Fruit fly (Drosophila melanogaster): Measurements from ENCODE around the gene Cad86C.

Gene Cad86C

dm6 chr3R:10784058-10784499, 42.8 kb upstream of the Cad86C start, which contains the start of the genes mRpL37 and Rbp1 (continued):
- TF ChIP-seq btn (GFP tag; optimal IDR thresholded peaks at IDR 0.05) (no peak), CG15514 (GFP tag; optimal IDR thresholded peaks at IDR 0.05) (peak; percentile 53), CG9817 (tag; optimal IDR thresholded peaks at IDR 0.05) (peak; percentile 87), CG2875 (GFP tag; optimal IDR thresholded peaks at IDR 0.05) (no peak), lola (GFP tag; optimal IDR thresholded peaks at IDR 0.05) (peak in 1 of 3 experiments; percentile 86), pita (GFP tag; optimal IDR thresholded peaks at IDR 0.05) (no peak), org-1 (GFP tag; optimal IDR thresholded peaks at IDR 0.05) (no peak), CG14860 (GFP tag; IDR thresholded peaks at IDR 0.05; ENCODE audit: partially characterized antibody) (peak; percentile 95), CG3838 (GFP tag; optimal IDR thresholded peaks at IDR 0.05) (peak; percentile 1), CG4730 (GFP tag; IDR thresholded peaks at IDR 0.05) (peak; percentile 69), CG10543 (GFP tag; optimal IDR thresholded peaks at IDR 0.05) (peak; percentile 59), gsb (GFP tag; IDR thresholded peaks at IDR 0.05) (no peak), CG15269 (tag; optimal IDR thresholded peaks at IDR 0.05) (no peak), Abd-B (GFP tag; optimal IDR thresholded peaks at IDR 0.05) (peak; percentile 93), yki (optimal IDR thresholded peaks at IDR 0.05) (peak; percentile 7), HLHmδ (GFP tag; optimal IDR thresholded peaks at IDR 0.05) (no peak), en (GFP tag; optimal IDR thresholded peaks at IDR 0.05) (no peak), cg (GFP tag; optimal IDR thresholded peaks at IDR 0.05) (no peak), CG3407 (GFP tag; optimal IDR thresholded peaks at IDR 0.05) (no peak), CTCF (GFP tag; optimal IDR thresholded peaks at IDR 0.05) (no peak), CG4707 (GFP tag; optimal IDR thresholded peaks at IDR 0.05) (no peak), YL-1 (GFP tag; optimal IDR thresholded peaks at IDR 0.05) (peak; percentile 76), Bdp1 (GFP tag; optimal IDR thresholded peaks at IDR 0.05) (peak; percentile 39), cato (GFP tag; optimal IDR thresholded peaks at IDR 0.05; ENCODE audit: borderline replicate concordance) (peak; percentile 68), Vsx1 (GFP tag; optimal IDR thresholded peaks at IDR 0.05) (no peak), CrebB (tag; optimal IDR thresholded peaks at IDR 0.05) (no peak), CG4424 (GFP tag; optimal IDR thresholded peaks at IDR 0.05) (peak; percentile 77), CG6765 (GFP tag; optimal IDR thresholded peaks at IDR 0.05) (peak; percentile 29), Drgx (GFP tag; IDR thresholded peaks at IDR 0.05) (no peak), oc (tag; optimal IDR thresholded peaks at IDR 0.05) (no peak), Fer3 (tag; optimal IDR thresholded peaks at IDR 0.05) (peak; percentile 67), BtbVII (GFP tag; optimal IDR thresholded peaks at IDR 0.05) (no peak), bcd (GFP tag; optimal IDR thresholded peaks at IDR 0.05) (peak; percentile 81), B-H2 (GFP tag; optimal IDR thresholded peaks at IDR 0.05) (peak; percentile 66), CG32532 (GFP tag; IDR thresholded peaks at IDR 0.05) (peak; percentile 85), Ssrp (tag; optimal IDR thresholded peaks at IDR 0.05) (peak; percentile 81), Spps (tag; optimal IDR thresholded peaks at IDR 0.05) (peak; percentile 43), zen2 (GFP tag; IDR thresholded peaks at IDR 0.05; ENCODE audit: partially characterized antibody) (peak; percentile 55; the same call in 1 of the 3 replicates), Blimp-1 (GFP tag; optimal IDR thresholded peaks at IDR 0.05) (no peak), cas (GFP tag; IDR thresholded peaks at IDR 0.05) (no peak), CG10654 (GFP tag; optimal IDR thresholded peaks at IDR 0.05) (peak; percentile 65), CG13775 (GFP tag; optimal IDR thresholded peaks at IDR 0.05) (peak; percentile 82), CG17359 (tag; optimal IDR thresholded peaks at IDR 0.05) (peak; percentile 50), ab (GFP tag; optimal IDR thresholded peaks at IDR 0.05) (no peak), Six4 (GFP tag; optimal IDR thresholded peaks at IDR 0.05) (peak; percentile 31), Sox100B (GFP tag; optimal IDR thresholded peaks at IDR 0.05) (peak; percentile 72), ac (GFP tag; optimal IDR thresholded peaks at IDR 0.05) (no peak), CG18619 (GFP tag; optimal IDR thresholded peaks at IDR 0.05) (peak; percentile 52), CG33213 (GFP tag; optimal IDR thresholded peaks at IDR 0.05) (no peak), sim (GFP tag; IDR thresholded peaks at IDR 0.05) (no peak), mld (GFP tag; IDR thresholded peaks at IDR 0.05; ENCODE audit: partially characterized antibody) (peak; percentile 40; the same call in 1 of the 3 replicates)
